Fruit fly (Drosophila melanogaster): ENCODE data around the gene Drak.

Drak gene

dm6 chrX:11559728-11560724 lies 67.1 kb downstream of the Drak start (continued):
- TF ChIP-seq pfk (GFP tag; optimal IDR thresholded peaks at IDR 0.05) (no peak), lov (optimal IDR thresholded peaks at IDR 0.05) (no peak), lov (GFP tag; IDR thresholded peaks at IDR 0.05) (no peak), Spps (tag; optimal IDR thresholded peaks at IDR 0.05) (peak; percentile 18), Ptx1 (GFP tag; IDR thresholded peaks at IDR 0.05) (peak; percentile 80), Fer3 (tag; optimal IDR thresholded peaks at IDR 0.05) (peak; percentile 84), CG42726 (GFP tag; IDR thresholded peaks at IDR 0.05; ENCODE audit: partially characterized antibody) (no peak), CG18262 (tag; optimal IDR thresholded peaks at IDR 0.05) (peak; percentile 87), Nf-YB (GFP tag; optimal IDR thresholded peaks at IDR 0.05) (peak; percentile 75), CG10209 (GFP tag; optimal IDR thresholded peaks at IDR 0.05) (peak; percentile 89), CG15601 (tag; optimal IDR thresholded peaks at IDR 0.05) (peak; percentile 77), CG6654 (GFP tag; optimal IDR thresholded peaks at IDR 0.05) (peak; percentile 57), Eip74EF (GFP tag; optimal IDR thresholded peaks at IDR 0.05) (peak in 1 of 2 experiments; percentile 91), CG5180 (GFP tag; optimal IDR thresholded peaks at IDR 0.05) (peak; percentile 78), B-H2 (GFP tag; optimal IDR thresholded peaks at IDR 0.05) (peak; percentile 55), CG1832 (GFP tag; optimal IDR thresholded peaks at IDR 0.05) (no peak), nom (GFP tag; optimal IDR thresholded peaks at IDR 0.05) (peak; percentile 76), CG32772 (GFP tag; IDR thresholded peaks at IDR 0.05) (peak; percentile 56), chm (GFP tag; IDR thresholded peaks at IDR 0.05) (0 out of 2 replicates have a peak, but pooled peaks have one; percentile 7), twi (tag; optimal IDR thresholded peaks at IDR 0.05) (peak; percentile 58), schlank (tag; optimal IDR thresholded peaks at IDR 0.05) (peak; percentile 19), CG8944 (GFP tag; optimal IDR thresholded peaks at IDR 0.05) (peak; percentile 36), CG33213 (GFP tag; optimal IDR thresholded peaks at IDR 0.05) (no peak), hth (optimal IDR thresholded peaks at IDR 0.05) (no peak), CG32767 (GFP tag; IDR thresholded peaks at IDR 0.05) (peak; percentile 48; the same call in 1 of the 2 replicates), Oli (tag; optimal IDR thresholded peaks at IDR 0.05) (peak; percentile 90), CG3065 (GFP tag; optimal IDR thresholded peaks at IDR 0.05) (peak; percentile 37), CG12104 (GFP tag; optimal IDR thresholded peaks at IDR 0.05) (peak; percentile 90), CG9609 (GFP tag; optimal IDR thresholded peaks at IDR 0.05) (peak; percentile 24), HLH54F (GFP tag; optimal IDR thresholded peaks at IDR 0.05) (peak; percentile 44), otp (GFP tag; IDR thresholded peaks at IDR 0.05) (no peak), CG6683 (GFP tag; optimal IDR thresholded peaks at IDR 0.05) (peak; percentile 80), bowl (GFP tag; IDR thresholded peaks at IDR 0.05) (no peak), Dbx (GFP tag; IDR thresholded peaks at IDR 0.05) (peak; percentile 70; the same call in 2 of the 3 replicates), fd64A (GFP tag; optimal IDR thresholded peaks at IDR 0.05) (peak; percentile 6), so (GFP tag; IDR thresholded peaks at IDR 0.05) (peak; percentile 76), tx (GFP tag; optimal IDR thresholded peaks at IDR 0.05) (peak; percentile 7), CG30431 (GFP tag; optimal IDR thresholded peaks at IDR 0.05) (peak; percentile 58), CG6813 (GFP tag; optimal IDR thresholded peaks at IDR 0.05) (peak; percentile 78), CG13424 (tag; optimal IDR thresholded peaks at IDR 0.05) (peak; percentile 91), CG11696 (GFP tag; IDR thresholded peaks at IDR 0.05) (peak; percentile 76), cas (GFP tag; IDR thresholded peaks at IDR 0.05) (no peak), CG7963 (GFP tag; IDR thresholded peaks at IDR 0.05; ENCODE audit: partially characterized antibody) (no peak), btn (GFP tag; optimal IDR thresholded peaks at IDR 0.05) (no peak), CG2889 (GFP tag; IDR thresholded peaks at IDR 0.05) (peak; percentile 61; the same call in 2 of the 3 replicates), CG16813 (GFP tag; IDR thresholded peaks at IDR 0.05; ENCODE audit: partially characterized antibody) (no peak), jumu (GFP tag; optimal IDR thresholded peaks at IDR 0.05) (no peak), en (GFP tag; optimal IDR thresholded peaks at IDR 0.05) (no peak)

All from whole organism, embryonic.